Fruit fly (Drosophila melanogaster) whole organism, prepupa: ENCODE measurements around the gene CG1986.

Source experiments
- Blimp-1 ChIP-seq: fragments of 200-800 bp; sonication (Bioruptor generic); optimal IDR thresholded peaks from 3 replicates; lab custom pipeline; 2017; ENCODE audit warnings: missing biosample characterization, missing genetic modification characterization, mild to moderate bottlenecking, moderate library complexity, missing genetic modification reagents
- CG10631 ChIP-seq: fragments of 200-800 bp; sonication (Bioruptor generic); optimal IDR thresholded peaks from 2 replicates; lab custom pipeline; 2016; ENCODE audit warnings: missing biosample characterization, missing genetic modification characterization
- CG10669 ChIP-seq: fragments of 200-800 bp; sonication (Bioruptor generic); optimal IDR thresholded peaks from 3 replicates; lab custom pipeline; 2018; ENCODE audit warnings: missing biosample characterization, mild to moderate bottlenecking, missing genetic modification characterization, moderate library complexity
- CG11294 ChIP-seq: fragments of 200-800 bp; sonication (Bioruptor generic); IDR thresholded peaks from 2 replicates; pipeline ENCODE4 v1.3.6; 2022; ENCODE audit warnings: missing biosample characterization, missing genetic modification characterization
- CG11762 ChIP-seq: fragments of 200-800 bp; sonication (Bioruptor generic); optimal IDR thresholded peaks from 3 replicates; lab custom pipeline; 2016; ENCODE audit warnings: missing biosample characterization, missing genetic modification characterization; ENCODE audit not compliant: insufficient read depth
- CG11902 ChIP-seq: fragments of 200-800 bp; sonication (Bioruptor generic); optimal IDR thresholded peaks from 3 replicates; lab custom pipeline; 2016; ENCODE audit warnings: missing biosample characterization, missing genetic modification characterization
- CG15336 ChIP-seq: fragments of 200-800 bp; sonication (Bioruptor generic); IDR thresholded peaks from 2 replicates; pipeline ENCODE4 v1.3.6; 2022; ENCODE audit warnings: missing biosample characterization, missing genetic modification characterization
- CG1621 ChIP-seq: fragments of 200-800 bp; sonication (Bioruptor generic); optimal IDR thresholded peaks from 3 replicates; lab custom pipeline; 2018; ENCODE audit warnings: missing biosample characterization, mild to moderate bottlenecking, missing genetic modification characterization
- CG16779 ChIP-seq: fragments of 200-800 bp; sonication (Bioruptor generic); optimal IDR thresholded peaks from 3 replicates; lab custom pipeline; 2017; ENCODE audit warnings: missing biosample characterization, mild to moderate bottlenecking, missing genetic modification characterization
- CG32006 ChIP-seq: fragments of 200-800 bp; sonication (Bioruptor generic); optimal IDR thresholded peaks from 3 replicates; lab custom pipeline; 2017; ENCODE audit warnings: missing biosample characterization, mild to moderate bottlenecking, missing genetic modification characterization
- CG34406 ChIP-seq: fragments of 200-800 bp; sonication (Bioruptor generic); optimal IDR thresholded peaks from 3 replicates; lab custom pipeline; 2016; ENCODE audit warnings: missing biosample characterization, missing genetic modification characterization
- CG3919 ChIP-seq: fragments of 200-800 bp; sonication (Bioruptor generic); optimal IDR thresholded peaks from 3 replicates; lab custom pipeline; 2016; ENCODE audit warnings: missing biosample characterization, missing genetic modification characterization
- CG6163 ChIP-seq: fragments of 200-800 bp; sonication (Bioruptor generic); IDR thresholded peaks from 3 replicates; pipeline ENCODE4 v1.3.6; 2022; ENCODE audit warnings: missing biosample characterization, missing genetic modification characterization
- CG6276 ChIP-seq: fragments of 200-800 bp; sonication (Bioruptor generic); optimal IDR thresholded peaks from 2 replicates; lab custom pipeline; 2017; ENCODE audit warnings: missing biosample characterization, mild to moderate bottlenecking, missing genetic modification characterization
- CG6792 ChIP-seq: fragments of 200-800 bp; sonication (Bioruptor generic); optimal IDR thresholded peaks from 3 replicates; lab custom pipeline; 2016; ENCODE audit warnings: missing biosample characterization, missing genetic modification characterization
- CG6808 ChIP-seq: fragments of 200-800 bp; sonication (Bioruptor generic); optimal IDR thresholded peaks from 3 replicates; lab custom pipeline; 2017; ENCODE audit warnings: missing biosample characterization, missing genetic modification characterization, mild to moderate bottlenecking, moderate library complexity, missing genetic modification reagents
- CG8319 ChIP-seq: fragments of 200-800 bp; sonication (Bioruptor generic); optimal IDR thresholded peaks from 3 replicates; lab custom pipeline; 2016; ENCODE audit warnings: missing biosample characterization, missing genetic modification characterization
- CG8632 ChIP-seq: fragments of 200-800 bp; sonication (Bioruptor generic); optimal IDR thresholded peaks from 3 replicates; lab custom pipeline; 2016; ENCODE audit warnings: missing biosample characterization, missing genetic modification characterization
- CG9139 ChIP-seq: fragments of 200-800 bp; sonication (Bioruptor generic); optimal IDR thresholded peaks from 3 replicates; lab custom pipeline; 2017; ENCODE audit warnings: missing biosample characterization, mild to moderate bottlenecking, missing genetic modification characterization
- Eip75B ChIP-seq: fragments of 200-800 bp; sonication (Bioruptor generic); optimal IDR thresholded peaks from 3 replicates; lab custom pipeline; 2016; ENCODE audit warnings: missing biosample characterization, missing genetic modification characterization
- Eip93F ChIP-seq: fragments of 200-800 bp; sonication (Bioruptor generic); optimal IDR thresholded peaks from 2 replicates; lab custom pipeline; 2016; ENCODE audit warnings: missing biosample characterization, mild to moderate bottlenecking, missing genetic modification characterization
- Ets21C ChIP-seq: fragments of 200-800 bp; sonication (Bioruptor generic); optimal IDR thresholded peaks from 3 replicates; lab custom pipeline; 2016; ENCODE audit warnings: missing biosample characterization, missing genetic modification characterization
- Ets96B ChIP-seq: fragments of 200-800 bp; optimal IDR thresholded peaks from 2 replicates; lab custom pipeline; 2019; ENCODE audit warnings: missing biosample characterization, mild to moderate bottlenecking, missing genetic modification characterization, moderate library complexity
- Hr38 ChIP-seq: sonication (Bioruptor generic); optimal IDR thresholded peaks from 2 replicates; lab custom pipeline; 2016; ENCODE audit warnings: missing biosample characterization, missing genetic modification characterization
- Hr39 ChIP-seq: fragments of 200-800 bp; sonication (Bioruptor generic); optimal IDR thresholded peaks from 2 replicates; lab custom pipeline; 2016; ENCODE audit warnings: missing biosample characterization, missing genetic modification characterization
- Hr4 ChIP-seq: fragments of 200-800 bp; sonication (Bioruptor generic); optimal IDR thresholded peaks from 3 replicates; lab custom pipeline; 2016; ENCODE audit warnings: missing biosample characterization, missing genetic modification characterization
- Lpt ChIP-seq: fragments of 200-800 bp; sonication (Bioruptor generic); optimal IDR thresholded peaks from 3 replicates; lab custom pipeline; 2016; ENCODE audit warnings: missing biosample characterization, missing genetic modification characterization
- Met ChIP-seq: fragments of 200-800 bp; sonication (Bioruptor generic); optimal IDR thresholded peaks from 3 replicates; lab custom pipeline; 2016; ENCODE audit warnings: missing biosample characterization, missing genetic modification characterization
- OdsH ChIP-seq: fragments of 200-800 bp; sonication (Bioruptor generic); optimal IDR thresholded peaks from 3 replicates; lab custom pipeline; 2016; ENCODE audit warnings: missing biosample characterization, missing genetic modification characterization
- Sox102F ChIP-seq: fragments of 200-800 bp; sonication (Bioruptor generic); optimal IDR thresholded peaks from 2 replicates; lab custom pipeline; 2016; ENCODE audit warnings: missing biosample characterization, mild to moderate bottlenecking, missing genetic modification characterization
- Sox14 ChIP-seq: fragments of 200-800 bp; sonication (Bioruptor generic); optimal IDR thresholded peaks from 3 replicates; lab custom pipeline; 2016; ENCODE audit warnings: missing biosample characterization, missing genetic modification characterization
- Sox15 ChIP-seq: fragments of 200-800 bp; sonication (Bioruptor generic); optimal IDR thresholded peaks from 3 replicates; lab custom pipeline; 2016; ENCODE audit warnings: missing biosample characterization, missing genetic modification characterization
- achi ChIP-seq: fragments of 200-800 bp; sonication (Bioruptor generic); optimal IDR thresholded peaks from 3 replicates; lab custom pipeline; 2016; ENCODE audit warnings: missing biosample characterization, missing genetic modification characterization
- acj6 ChIP-seq: fragments of 200-800 bp; sonication (Bioruptor generic); optimal IDR thresholded peaks from 3 replicates; lab custom pipeline; 2016; ENCODE audit warnings: missing biosample characterization, missing genetic modification characterization
- cyc ChIP-seq: fragments of 200-800 bp; sonication (Bioruptor generic); optimal IDR thresholded peaks from 3 replicates; lab custom pipeline; 2016; ENCODE audit warnings: missing biosample characterization, missing genetic modification characterization
- dsx ChIP-seq: fragments of 200-800 bp; optimal IDR thresholded peaks from 3 replicates; lab custom pipeline; 2019; ENCODE audit warnings: missing biosample characterization, mild to moderate bottlenecking, missing genetic modification characterization, moderate library complexity; ENCODE audit not compliant: poor library complexity, severe bottlenecking
- eg ChIP-seq: fragments of 200-800 bp; sonication (Bioruptor generic); IDR thresholded peaks from 3 replicates; pipeline ENCODE4 v1.3.6; 2022; ENCODE audit warnings: missing biosample characterization, missing genetic modification characterization
- esn ChIP-seq: fragments of 200-800 bp; sonication (Bioruptor generic); optimal IDR thresholded peaks from 2 replicates; lab custom pipeline; 2016; ENCODE audit warnings: missing biosample characterization, mild to moderate bottlenecking, missing genetic modification characterization, moderate library complexity
- lz ChIP-seq: fragments of 200-800 bp; sonication (Bioruptor generic); optimal IDR thresholded peaks from 3 replicates; lab custom pipeline; 2016; ENCODE audit warnings: missing biosample characterization, missing genetic modification characterization
- net ChIP-seq: fragments of 200-800 bp; sonication (Bioruptor generic); optimal IDR thresholded peaks from 3 replicates; lab custom pipeline; 2016; ENCODE audit warnings: missing biosample characterization, missing genetic modification characterization
- pdm3 ChIP-seq: fragments of 200-800 bp; sonication (Bioruptor generic); optimal IDR thresholded peaks from 3 replicates; lab custom pipeline; 2016; ENCODE audit warnings: missing biosample characterization, missing genetic modification characterization
- salr ChIP-seq, 2 experiments: fragments of 200-800 bp; sonication (Bioruptor generic); optimal IDR thresholded peaks; 3 replicates each; lab custom pipeline; 2016 to 2018; ENCODE audit warnings: missing biosample characterization in 2 of 2, missing genetic modification characterization in 2 of 2, mild to moderate bottlenecking in 1 of 2
- ss ChIP-seq, 2 experiments: fragments of 200-800 bp; sonication (Bioruptor generic); optimal IDR thresholded peaks; 2 replicates in 1 of 2; 3 replicates in 1 of 2; lab custom pipeline; 2017 to 2018; ENCODE audit warnings: mild to moderate bottlenecking in 2 of 2, missing biosample characterization in 2 of 2, missing genetic modification characterization in 2 of 2, moderate library complexity in 1 of 2
- topi ChIP-seq: fragments of 200-800 bp; sonication (Bioruptor generic); optimal IDR thresholded peaks from 3 replicates; lab custom pipeline; 2016; ENCODE audit warnings: missing biosample characterization, missing genetic modification characterization
- vri ChIP-seq: fragments of 200-800 bp; sonication (Bioruptor generic); optimal IDR thresholded peaks from 3 replicates; lab custom pipeline; 2016; ENCODE audit warnings: missing biosample characterization, mild to moderate bottlenecking, missing genetic modification characterization

CG1986 gene

DNA sequence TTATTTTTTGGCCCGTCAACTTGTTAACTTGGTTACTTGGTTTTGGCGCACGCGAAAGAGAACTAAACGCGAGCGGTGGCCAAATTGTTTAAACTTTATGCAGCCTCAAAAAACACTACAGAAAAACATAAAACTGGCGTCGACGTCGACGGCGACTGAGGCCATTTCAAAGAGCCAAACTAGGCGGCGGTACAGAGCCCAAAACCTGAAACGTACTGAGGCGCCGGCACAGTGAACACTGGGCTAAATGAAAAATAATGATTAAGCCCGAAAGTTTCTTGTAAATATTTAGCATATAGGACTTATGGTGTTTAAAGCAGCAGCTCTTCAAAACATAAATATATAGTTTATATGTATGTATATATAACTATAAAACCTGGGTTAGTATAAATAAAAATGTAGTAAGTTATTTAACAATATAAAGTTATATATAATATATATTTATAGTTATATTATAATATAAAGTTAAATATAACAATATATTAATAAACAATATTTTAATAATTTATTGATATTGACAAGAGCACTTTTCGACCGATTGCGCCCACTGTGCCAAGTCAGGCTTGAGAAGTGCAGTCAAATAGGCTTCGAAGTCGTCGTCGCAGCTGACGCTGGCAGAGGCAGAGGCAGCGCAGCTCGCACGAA is 11.3 kb downstream of the CG1986 start, which contains the start of gene CG15249 (continued):
- TF ChIP-seq ss (GFP tag; optimal IDR thresholded peaks at IDR 0.05; lab: Kevin White, UChicago) (peak; percentile 44 to 48), Ets96B (tag; lab: Kevin White, UChicago) (peak; percentile 54), CG9139 (GFP tag; lab: Kevin White, UChicago) (peak; percentile 26), CG11762 (GFP tag; lab: Kevin White, UChicago) (no peak), cyc (GFP tag; lab: Kevin White, UChicago) (no peak), eg (GFP tag; lab: Robert Waterston, UW) (peak; percentile 42; the same call in 1 of the 3 replicates), net (GFP tag; lab: Kevin White, UChicago) (peak; percentile 19), CG3919 (GFP tag; lab: Kevin White, UChicago) (peak; percentile 47)

DNA sequence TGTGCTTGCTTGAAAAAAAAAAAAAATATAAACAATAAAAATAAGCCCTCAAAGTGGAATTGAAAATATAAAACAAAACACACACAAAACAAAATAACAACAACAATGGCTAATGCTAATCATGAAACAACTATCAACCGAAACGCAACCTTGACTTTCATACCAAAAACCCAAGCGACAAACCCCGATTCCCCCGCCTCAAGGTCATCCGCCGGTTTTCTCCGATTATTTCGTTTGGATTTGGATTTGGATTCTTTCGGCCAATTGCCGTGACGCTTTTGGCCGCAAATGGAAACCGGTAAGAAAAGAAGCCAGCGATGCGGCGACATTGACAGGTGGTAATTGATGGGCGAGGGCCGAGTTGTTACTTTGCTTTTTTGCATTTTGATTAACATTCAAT is 13.3 kb downstream of the CG1986 start:
- TF ChIP-seq Eip93F (GFP tag; lab: Kevin White, UChicago) = no peak
- TF ChIP-seq Eip75B (GFP tag; lab: Kevin White, UChicago) = no peak
- no peak for TF ChIP-seq CG6163
- TF ChIP-seq Blimp-1 = no peak
- TF ChIP-seq Hr38 (GFP tag; lab: Kevin White, UChicago) = no peak
- TF ChIP-seq Ets21C = no peak
- no peak for TF ChIP-seq CG11294 (GFP tag; lab: Robert Waterston, UW)

DNA sequence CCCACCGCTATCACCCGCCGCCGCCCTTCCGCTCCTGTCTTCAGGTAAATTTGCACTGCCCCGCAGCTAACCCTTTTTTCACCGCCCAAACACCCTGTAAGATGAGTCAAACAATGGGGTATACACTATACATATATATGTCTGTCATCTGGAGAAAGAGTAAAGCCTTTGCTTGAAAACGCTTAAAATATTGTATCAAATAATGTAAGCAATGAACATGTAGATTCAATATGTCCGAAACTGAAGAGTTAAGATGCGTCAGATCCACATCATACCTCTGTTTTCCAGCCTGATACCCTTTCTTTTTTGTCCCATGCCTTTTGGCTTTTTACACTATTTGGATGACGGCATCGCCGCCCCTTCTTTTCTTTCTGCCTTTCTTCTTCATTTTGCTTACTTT is 18.1 kb downstream of the CG1986 start:
- peak; percentile 53 for TF ChIP-seq Sox14 (GFP tag; lab: Kevin White, UChicago)
- TF ChIP-seq CG11902 (GFP tag; lab: Kevin White, UChicago) = peak; percentile 50
- TF ChIP-seq Eip75B (GFP tag; lab: Kevin White, UChicago) = peak; percentile 40
- TF ChIP-seq Blimp-1 = peak; percentile 10
- peak; percentile 69 for TF ChIP-seq topi
- peak; percentile 6 for TF ChIP-seq net (GFP tag; lab: Kevin White, UChicago)
- no peak for TF ChIP-seq dsx (GFP tag; lab: Kevin White, UChicago)
- TF ChIP-seq pdm3 = peak; percentile 59
- no peak for TF ChIP-seq salr (GFP tag; optimal IDR thresholded peaks at IDR 0.05; lab: Kevin White, UChicago)
- TF ChIP-seq CG10669 = no peak
- TF ChIP-seq CG32006 (GFP tag; lab: Kevin White, UChicago) = peak; percentile 37
- peak; percentile 41 for TF ChIP-seq achi (GFP tag; lab: Kevin White, UChicago)
- peak; percentile 14 for TF ChIP-seq CG11762 (GFP tag; lab: Kevin White, UChicago)
- TF ChIP-seq CG6792 (GFP tag; lab: Kevin White, UChicago) = peak; percentile 60
- TF ChIP-seq Lpt (GFP tag; lab: Kevin White, UChicago) = no peak
- peak; percentile 74 for TF ChIP-seq Met (GFP tag; lab: Kevin White, UChicago)
- TF ChIP-seq Sox15 = peak; percentile 39
- TF ChIP-seq lz (GFP tag; lab: Kevin White, UChicago) = peak; percentile 72
- no peak for TF ChIP-seq CG6276 (GFP tag; lab: Kevin White, UChicago)
- peak; percentile 71 for TF ChIP-seq esn (GFP tag; lab: Kevin White, UChicago)
- TF ChIP-seq OdsH (GFP tag; lab: Kevin White, UChicago) = peak; percentile 48
- TF ChIP-seq acj6 (GFP tag; lab: Kevin White, UChicago) = peak; percentile 51
- peak; percentile 65 for TF ChIP-seq Ets21C
- peak; percentile 65; the same call in 2 of the 3 replicates for TF ChIP-seq CG6163
- TF ChIP-seq Hr38 (GFP tag; lab: Kevin White, UChicago) = no peak
- TF ChIP-seq CG8632 = peak; percentile 21
- peak; percentile 27; the same call in 1 of the 2 replicates for TF ChIP-seq CG15336 (GFP tag; lab: Robert Waterston, UW)
- TF ChIP-seq CG1621 = no peak
- TF ChIP-seq CG6808 (GFP tag; lab: Kevin White, UChicago) = no peak
- peak; percentile 35 for TF ChIP-seq CG8319 (GFP tag; lab: Kevin White, UChicago)
- TF ChIP-seq Sox102F (GFP tag; lab: Kevin White, UChicago) = peak; percentile 76
- TF ChIP-seq CG34406 = peak; percentile 44
- peak; percentile 12 for TF ChIP-seq CG10631
- peak; percentile 54 for TF ChIP-seq vri
- TF ChIP-seq CG9139 (GFP tag; lab: Kevin White, UChicago) = no peak
- peak; percentile 58 for TF ChIP-seq CG3919 (GFP tag; lab: Kevin White, UChicago)
- TF ChIP-seq CG16779 (tag; lab: Kevin White, UChicago) = no peak
- peak; percentile 80 for TF ChIP-seq Hr39 (GFP tag; lab: Kevin White, UChicago)
- TF ChIP-seq Hr4 (GFP tag; lab: Kevin White, UChicago) = peak; percentile 42
